Worm (Caenorhabditis elegans): ENCODE results near the gene hsp-12.6.

- TF ChIP-seq ztf-23 (GFP tag; IDR thresholded peaks at IDR 0.05) (no peak), tab-1 (GFP tag; IDR thresholded peaks at IDR 0.05) (no peak), klf-2 (GFP tag; conservative IDR thresholded peaks at IDR 0.05) (no peak), ref-1 (GFP tag; conservative IDR thresholded peaks at IDR 0.05) (no peak), med-1 (GFP tag; optimal IDR thresholded peaks at IDR 0.05; ENCODE audit: insufficient read depth) (no peak)
Measured at ce11 chrIV:9423095-9423494, 23.9 kb downstream of the hsp-12.6 start, which contains the start of gene srxa-2.

Data from whole organism, midembryonic.